Fruit fly (Drosophila melanogaster) whole organism, embryonic: Measurements from ENCODE around the gene mib1.

ENCODE experiments used
- ATbp ChIP-seq: fragments of 200-800 bp; sonication (Bioruptor generic); optimal IDR thresholded peaks from 2 replicates; lab custom pipeline; 2017; ENCODE audit warnings: missing biosample characterization, mild to moderate bottlenecking, missing genetic modification characterization, missing genetic modification reagents
- Abd-B ChIP-seq: fragments of 200-800 bp; sonication (Bioruptor generic); optimal IDR thresholded peaks from 2 replicates; lab custom pipeline; 2018; ENCODE audit warnings: missing biosample characterization, mild to moderate bottlenecking, missing genetic modification characterization, moderate library complexity
- Ada2b ChIP-seq: fragments of 200-800 bp; sonication (Bioruptor generic); IDR thresholded peaks from 2 replicates; pipeline ENCODE4 v1.3.6; 2022; ENCODE audit warnings: missing biosample characterization, missing genetic modification characterization
- B-H2 ChIP-seq: fragments of 200-800 bp; sonication (Bioruptor generic); optimal IDR thresholded peaks from 2 replicates; lab custom pipeline; 2018; ENCODE audit warnings: missing biosample characterization, mild to moderate bottlenecking, missing genetic modification characterization
- CG10209 ChIP-seq: fragments of 200-800 bp; sonication (Bioruptor generic); optimal IDR thresholded peaks from 3 replicates; lab custom pipeline; 2017; ENCODE audit warnings: missing biosample characterization, mild to moderate bottlenecking, missing genetic modification characterization, missing genetic modification reagents
- CG10979 ChIP-seq: fragments of 200-800 bp; sonication (Bioruptor generic); optimal IDR thresholded peaks from 2 replicates; lab custom pipeline; 2018; ENCODE audit warnings: missing biosample characterization, mild to moderate bottlenecking, missing genetic modification characterization, moderate library complexity
- CG12391 ChIP-seq: fragments of 200-800 bp; sonication (Bioruptor generic); optimal IDR thresholded peaks from 3 replicates; lab custom pipeline; 2018; ENCODE audit warnings: missing biosample characterization, mild to moderate bottlenecking, missing genetic modification characterization, moderate library complexity
- CG12744 ChIP-seq: fragments of 200-800 bp; sonication (Bioruptor generic); optimal IDR thresholded peaks from 2 replicates; lab custom pipeline; 2016; ENCODE audit warnings: missing biosample characterization, missing genetic modification characterization
- CG14667 ChIP-seq: fragments of 200-800 bp; sonication (Bioruptor generic); IDR thresholded peaks from 2 replicates; pipeline ENCODE4 v1.3.6; 2022; ENCODE audit warnings: missing biosample characterization, missing genetic modification characterization
- CG1603 ChIP-seq: fragments of 200-800 bp; sonication (Bioruptor generic); optimal IDR thresholded peaks from 2 replicates; lab custom pipeline; 2019; ENCODE audit warnings: missing biosample characterization, mild to moderate bottlenecking, missing genetic modification characterization, moderate library complexity
- CG17186 ChIP-seq: fragments of 200-800 bp; sonication (Bioruptor generic); optimal IDR thresholded peaks from 3 replicates; lab custom pipeline; 2017; ENCODE audit warnings: missing biosample characterization, missing genetic modification reagents, missing genetic modification characterization
- CG1792 ChIP-seq: fragments of 200-800 bp; sonication (Bioruptor generic); optimal IDR thresholded peaks from 2 replicates; lab custom pipeline; 2016; ENCODE audit warnings: missing biosample characterization, missing genetic modification characterization
- CG2712 ChIP-seq: fragments of 200-800 bp; optimal IDR thresholded peaks from 3 replicates; lab custom pipeline; 2019; ENCODE audit warnings: missing biosample characterization, mild to moderate bottlenecking, missing genetic modification characterization, moderate library complexity
- CG2889 ChIP-seq: fragments of 200-800 bp; sonication (Bioruptor generic); IDR thresholded peaks from 3 replicates; pipeline ENCODE4 v1.3.6; 2022; ENCODE audit warnings: missing biosample characterization, missing genetic modification characterization
- CG30431 ChIP-seq: fragments of 200-800 bp; sonication (Bioruptor generic); optimal IDR thresholded peaks from 2 replicates; lab custom pipeline; 2017; ENCODE audit warnings: missing biosample characterization, missing genetic modification characterization
- CG3163 ChIP-seq: fragments of 200-800 bp; sonication (Bioruptor generic); optimal IDR thresholded peaks from 3 replicates; lab custom pipeline; 2016; ENCODE audit warnings: missing biosample characterization, missing genetic modification characterization
- CG3281 ChIP-seq: fragments of 200-800 bp; sonication (Bioruptor generic); optimal IDR thresholded peaks from 3 replicates; lab custom pipeline; 2017; ENCODE audit warnings: missing biosample characterization, mild to moderate bottlenecking, missing genetic modification characterization
- CG34376 ChIP-seq: fragments of 200-800 bp; sonication (Bioruptor generic); optimal IDR thresholded peaks from 2 replicates; lab custom pipeline; 2018; ENCODE audit warnings: missing biosample characterization, mild to moderate bottlenecking, missing genetic modification characterization
- CG3995 ChIP-seq: fragments of 200-800 bp; sonication (Bioruptor generic); optimal IDR thresholded peaks from 3 replicates; lab custom pipeline; 2016; ENCODE audit warnings: missing biosample characterization, missing genetic modification characterization
- CG42726 ChIP-seq: fragments of 200-800 bp; sonication (Bioruptor generic); IDR thresholded peaks from 2 replicates; pipeline ENCODE4 v1.3.6; 2022; ENCODE audit warnings: missing biosample characterization, missing genetic modification characterization; ENCODE audit not compliant: partially characterized antibody
- CG6683 ChIP-seq: fragments of 200-800 bp; sonication (Bioruptor generic); optimal IDR thresholded peaks from 2 replicates; lab custom pipeline; 2017; ENCODE audit warnings: missing biosample characterization, mild to moderate bottlenecking, missing genetic modification characterization, missing genetic modification reagents
- CG8388 ChIP-seq: fragments of 200-800 bp; sonication (Bioruptor generic); optimal IDR thresholded peaks from 2 replicates; lab custom pipeline; 2019; ENCODE audit warnings: missing biosample characterization, mild to moderate bottlenecking, missing genetic modification characterization, moderate library complexity
- CHES-1-like ChIP-seq: fragments of 200-800 bp; sonication (Bioruptor generic); optimal IDR thresholded peaks from 2 replicates; lab custom pipeline; 2016; ENCODE audit warnings: missing biosample characterization, missing genetic modification characterization
- Dek ChIP-seq: fragments of 200-800 bp; sonication (Bioruptor generic); optimal IDR thresholded peaks from 3 replicates; lab custom pipeline; 2019; ENCODE audit warnings: missing biosample characterization, mild to moderate bottlenecking, missing genetic modification characterization, moderate library complexity
- Doc3 ChIP-seq: fragments of 200-800 bp; sonication (Bioruptor generic); IDR thresholded peaks from 3 replicates; pipeline ENCODE4 v1.3.6; 2022; ENCODE audit warnings: missing biosample characterization, missing genetic modification characterization; ENCODE audit not compliant: partially characterized antibody
- Hr39 ChIP-seq: fragments of >200 bp; optimal IDR thresholded peaks from 2 replicates; lab custom pipeline; 2017
- MTF-1 ChIP-seq: fragments of 200-800 bp; sonication (Bioruptor generic); optimal IDR thresholded peaks from 2 replicates; lab custom pipeline; 2018; ENCODE audit warnings: missing biosample characterization, mild to moderate bottlenecking, missing genetic modification characterization, borderline replicate concordance
- Mad ChIP-seq: fragments of 200-800 bp; sonication (Bioruptor generic); optimal IDR thresholded peaks from 2 replicates; lab custom pipeline; 2016; ENCODE audit warnings: missing biosample characterization, missing genetic modification characterization
- Myb ChIP-seq: fragments of 200-800 bp; sonication (Bioruptor generic); optimal IDR thresholded peaks from 2 replicates; lab custom pipeline; 2016; ENCODE audit warnings: missing biosample characterization, missing genetic modification characterization
- Optix ChIP-seq: fragments of 200-800 bp; sonication (Bioruptor generic); IDR thresholded peaks from 3 replicates; pipeline ENCODE4 v1.3.6; 2022; ENCODE audit warnings: missing biosample characterization, missing genetic modification characterization
- Ptx1 ChIP-seq: fragments of 200-800 bp; sonication (Bioruptor generic); IDR thresholded peaks from 2 replicates; pipeline ENCODE4 v1.3.6; 2022; ENCODE audit warnings: missing biosample characterization, missing genetic modification characterization
- TFAM ChIP-seq: fragments of 200-800 bp; sonication (Bioruptor generic); optimal IDR thresholded peaks from 2 replicates; lab custom pipeline; 2017; ENCODE audit warnings: missing biosample characterization, missing genetic modification characterization, inconsistent platforms
- Tbp ChIP-seq: fragments of >200 bp; optimal IDR thresholded peaks from 2 replicates; lab custom pipeline; 2018; ENCODE audit warnings: missing biosample characterization, missing genetic modification characterization
- YL-1 ChIP-seq: fragments of 200-800 bp; sonication (Bioruptor generic); optimal IDR thresholded peaks from 3 replicates; lab custom pipeline; 2017; ENCODE audit warnings: missing biosample characterization, mild to moderate bottlenecking, missing genetic modification characterization
- abd-A ChIP-seq: fragments of 200-800 bp; sonication (Bioruptor generic); optimal IDR thresholded peaks from 3 replicates; lab custom pipeline; 2019; ENCODE audit warnings: missing biosample characterization, mild to moderate bottlenecking, missing genetic modification characterization, moderate library complexity
- ac ChIP-seq: fragments of 200-800 bp; sonication (Bioruptor generic); optimal IDR thresholded peaks from 3 replicates; lab custom pipeline; 2017; ENCODE audit warnings: missing biosample characterization, mild to moderate bottlenecking, missing genetic modification characterization
- dan ChIP-seq: fragments of 200-800 bp; sonication (Bioruptor generic); IDR thresholded peaks from 2 replicates; pipeline ENCODE4 v1.3.6; 2022; ENCODE audit warnings: missing biosample characterization, missing genetic modification characterization
- dmrt11E ChIP-seq: fragments of 200-800 bp; sonication (Bioruptor generic); optimal IDR thresholded peaks from 3 replicates; lab custom pipeline; 2018; ENCODE audit warnings: missing biosample characterization, mild to moderate bottlenecking, missing genetic modification characterization, moderate library complexity
- fd96Cb ChIP-seq: fragments of 200-800 bp; sonication (Bioruptor generic); optimal IDR thresholded peaks from 2 replicates; lab custom pipeline; 2018; ENCODE audit warnings: missing biosample characterization, mild to moderate bottlenecking, missing genetic modification characterization, moderate library complexity
- her ChIP-seq: fragments of 200-800 bp; sonication (Bioruptor generic); optimal IDR thresholded peaks from 2 replicates; lab custom pipeline; 2016; ENCODE audit warnings: missing biosample characterization, missing genetic modification characterization
- hkb ChIP-seq, 2 experiments: fragments of 200-800 bp in 1 of 2; fragments of >200 bp in 1 of 2; sonication (Bioruptor generic) in 1 of 2; IDR thresholded peaks in 1 of 2; optimal IDR thresholded peaks in 1 of 2; 2 replicates each; pipeline versions ENCODE4 v1.3.6 to Lab custom; 2017 to 2022; ENCODE audit warnings: missing biosample characterization in 1 of 2, missing genetic modification characterization in 1 of 2
- hth ChIP-seq: fragments of >200 bp; optimal IDR thresholded peaks from 2 replicates; lab custom pipeline; 2017; ENCODE audit warnings: inconsistent platforms
- oc ChIP-seq: fragments of 200-800 bp; sonication (Bioruptor generic); optimal IDR thresholded peaks from 2 replicates; lab custom pipeline; 2018; ENCODE audit warnings: missing biosample characterization, mild to moderate bottlenecking, missing genetic modification characterization, moderate library complexity
- p53 ChIP-seq: fragments of 200-800 bp; sonication (Bioruptor generic); optimal IDR thresholded peaks from 2 replicates; lab custom pipeline; 2016; ENCODE audit warnings: missing biosample characterization, missing genetic modification characterization
- phol ChIP-seq: fragments of 200-800 bp; sonication (Bioruptor generic); optimal IDR thresholded peaks from 3 replicates; lab custom pipeline; 2018; ENCODE audit warnings: missing biosample characterization, mild to moderate bottlenecking, missing genetic modification characterization, moderate library complexity
- schlank ChIP-seq: fragments of 200-800 bp; sonication (Bioruptor generic); optimal IDR thresholded peaks from 2 replicates; lab custom pipeline; 2018; ENCODE audit warnings: missing biosample characterization, mild to moderate bottlenecking, missing genetic modification characterization
- tgo ChIP-seq: fragments of 200-800 bp; sonication (Bioruptor generic); IDR thresholded peaks from 3 replicates; pipeline ENCODE4 v1.3.6; 2022; ENCODE audit warnings: missing biosample characterization, missing genetic modification characterization
- tin ChIP-seq: fragments of 200-800 bp; sonication (Bioruptor generic); optimal IDR thresholded peaks from 3 replicates; lab custom pipeline; 2016; ENCODE audit warnings: missing biosample characterization, missing genetic modification characterization
- tio ChIP-seq: fragments of 200-800 bp; sonication (Bioruptor generic); optimal IDR thresholded peaks from 2 replicates; lab custom pipeline; 2017; ENCODE audit warnings: missing biosample characterization, missing genetic modification characterization, inconsistent platforms

Gene mib1

dm6 chr3L:15982783-15983432 is 28.7 kb downstream of the mib1 start, which contains the start of the genes brm and Arl1 (continued):
- TF ChIP-seq Abd-B (GFP tag; lab: Kevin White, UChicago) (peak; percentile 99), Ptx1 (GFP tag; lab: Robert Waterston, UW) (peak; percentile 100), phol (tag; lab: Kevin White, UChicago) (peak; percentile 100), CG10979 (tag; lab: Kevin White, UChicago) (peak; percentile 98), dmrt11E (tag; lab: Kevin White, UChicago) (peak; percentile 98), TFAM (GFP tag; lab: Kevin White, UChicago) (peak; percentile 80), CG12391 (peak; percentile 99), CG3281 (peak; percentile 99), Myb (GFP tag; lab: Kevin White, UChicago) (peak; percentile 36), CG1792 (GFP tag; lab: Kevin White, UChicago) (peak; percentile 72), Tbp (GFP tag; lab: Kevin White, UChicago) (no peak), CG6683 (peak; percentile 95), hkb (optimal IDR thresholded peaks at IDR 0.05; lab: Kevin White, UChicago) (no peak), hkb (GFP tag; IDR thresholded peaks at IDR 0.05; lab: Robert Waterston, UW) (peak; percentile 99), ac (GFP tag; lab: Kevin White, UChicago) (peak; percentile 77), CG14667 (GFP tag; lab: Robert Waterston, UW) (peak; percentile 99), Mad (GFP tag; lab: Kevin White, UChicago) (peak; percentile 97), Ada2b (GFP tag; lab: Robert Waterston, UW) (peak; percentile 99), hth (lab: Kevin White, UChicago) (no peak), Optix (GFP tag; lab: Robert Waterston, UW) (peak; percentile 98), dan (peak; percentile 95), oc (tag; lab: Kevin White, UChicago) (peak; percentile 96), abd-A (no peak), Hr39 (lab: Kevin White, UChicago) (no peak), tgo (peak; percentile 99), CG8388 (GFP tag; lab: Kevin White, UChicago) (peak; percentile 94), tin (GFP tag; lab: Kevin White, UChicago) (peak; percentile 98), CG2889 (peak; percentile 98), fd96Cb (peak; percentile 98), CG2712 (tag; lab: Kevin White, UChicago) (peak; percentile 99), CG34376 (peak; percentile 99), p53 (peak; percentile 18), tio (GFP tag; lab: Kevin White, UChicago) (peak; percentile 97), CG42726 (GFP tag; lab: Robert Waterston, UW) (0 out of 2 replicates have a peak, but pooled peaks have one; percentile 36), ATbp (GFP tag; lab: Kevin White, UChicago) (peak; percentile 90), CG17186 (GFP tag; lab: Kevin White, UChicago) (peak; percentile 88), MTF-1 (GFP tag; lab: Kevin White, UChicago) (peak; percentile 90), Dek (tag; lab: Kevin White, UChicago) (peak; percentile 97), CG3995 (peak; percentile 99), CG30431 (GFP tag; lab: Kevin White, UChicago) (peak; percentile 98), CG1603 (no peak), B-H2 (GFP tag; lab: Kevin White, UChicago) (peak; percentile 99), YL-1 (GFP tag; lab: Kevin White, UChicago) (peak; percentile 99), CG12744 (GFP tag; lab: Kevin White, UChicago) (peak; percentile 57), her (peak; percentile 31), Doc3 (no peak), schlank (peak; percentile 92), CG3163 (GFP tag; lab: Kevin White, UChicago) (peak; percentile 46), CG10209 (GFP tag; lab: Kevin White, UChicago) (peak; percentile 98), CHES-1-like (peak; percentile 74)
